Worm (Caenorhabditis elegans): Measurements from ENCODE around the gene dnc-1.

DNA sequence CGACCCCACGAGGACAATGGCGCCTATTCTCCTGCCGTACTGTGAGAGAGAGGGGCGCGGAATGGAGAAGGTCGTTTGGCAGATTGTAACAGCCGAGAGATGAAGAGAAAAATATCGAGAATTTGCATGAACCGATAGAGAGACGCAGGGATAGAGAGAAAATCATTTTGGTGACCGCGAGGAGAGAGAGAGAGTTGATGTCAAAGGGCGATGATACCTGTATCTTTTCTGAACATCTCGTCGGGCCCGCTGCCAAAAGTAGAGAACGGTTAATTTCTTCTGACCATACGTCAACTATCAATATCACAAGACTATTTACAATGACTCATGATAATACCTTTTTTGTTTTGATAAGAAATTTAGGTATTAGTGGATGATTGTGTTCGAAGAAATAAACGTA, 43.0 kb upstream of the dnc-1 start:
- TF ChIP-seq lin-15B (tag; optimal IDR thresholded peaks at IDR 0.05) (no peak), hlh-17 (GFP tag; optimal IDR thresholded peaks at IDR 0.05; ENCODE audit: borderline replicate concordance) (no peak), rnt-1 (tag; optimal IDR thresholded peaks at IDR 0.05) (peak; percentile 47), unc-130 (tag; optimal IDR thresholded peaks at IDR 0.05) (no peak), ceh-82 (tag; optimal IDR thresholded peaks at IDR 0.05) (no peak), nhr-11 (tag; optimal IDR thresholded peaks at IDR 0.05) (no peak), zip-4 (GFP tag; optimal IDR thresholded peaks at IDR 0.05) (no peak), nhr-237 (tag; optimal IDR thresholded peaks at IDR 0.05) (no peak), nhr-76 (tag; optimal IDR thresholded peaks at IDR 0.05) (no peak), ceh-63 (GFP tag; optimal IDR thresholded peaks at IDR 0.05) (no peak), nhr-77 (tag; optimal IDR thresholded peaks at IDR 0.05) (no peak), sptf-1 (tag; optimal IDR thresholded peaks at IDR 0.05) (no peak), zag-1 (tag; optimal IDR thresholded peaks at IDR 0.05) (no peak), tbx-2 (tag; optimal IDR thresholded peaks at IDR 0.05) (peak; percentile 40)

Data from whole organism, L1 larva.